Worm (Caenorhabditis elegans): ENCODE measurements around the gene npp-5.

ce11 chrII:11619895-11620439 is 20.4 kb upstream of the npp-5 start:
- TF ChIP-seq ZK546.5 (tag; optimal IDR thresholded peaks at IDR 0.05) (no peak), egl-27 (tag; optimal IDR thresholded peaks at IDR 0.05) (peak; percentile 69), nhr-28 (tag; optimal IDR thresholded peaks at IDR 0.05) (no peak), fkh-10 (GFP tag; optimal IDR thresholded peaks at IDR 0.05) (no peak), ceh-16 (tag; optimal IDR thresholded peaks at IDR 0.05) (no peak), snpc-4 (tag; optimal IDR thresholded peaks at IDR 0.05) (peak; percentile 80), nhr-25 (tag; optimal IDR thresholded peaks at IDR 0.05) (peak; percentile 81), pha-4 (tag; optimal IDR thresholded peaks at IDR 0.05) (peak; percentile 85), mdl-1 (tag; optimal IDR thresholded peaks at IDR 0.05) (peak; percentile 41), nhr-237 (tag; optimal IDR thresholded peaks at IDR 0.05) (no peak), aly-2 (tag; optimal IDR thresholded peaks at IDR 0.05) (no peak)

Data from whole organism, L3 larva.